Worm (Caenorhabditis elegans) whole organism, young adult: ENCODE data around the gene C50H11.13.

Source experiments
- C17E4.6 ChIP-seq: fragments of 200-800 bp; sonication (Bioruptor generic); IDR thresholded peaks from 2 replicates; pipeline ENCODE4 v1.3.6; 2022; ENCODE audit warnings: missing genetic modification reagents, missing genetic modification characterization, missing compliant biosample characterization
- F49E8.2 ChIP-seq: sonication (generic microtip); optimal IDR thresholded peaks from 3 replicates; lab custom pipeline; 2017; ENCODE audit warnings: missing genetic modification characterization, mild to moderate bottlenecking, missing compliant biosample characterization, antibody characterized with exemption, moderate library complexity; ENCODE audit not compliant: insufficient read depth
- K12H6.12 ChIP-seq: fragments of 200-800 bp; sonication (Bioruptor generic); optimal IDR thresholded peaks from 2 replicates; lab custom pipeline; 2018; ENCODE audit warnings: mild to moderate bottlenecking, missing genetic modification characterization, missing compliant biosample characterization
- ama-1 ChIP-seq, 3 experiments: fragments of 150-350 bp in 1 of 3; sonication (generic microtip) in 2 of 3; optimal IDR thresholded peaks; 2 replicates each; lab custom pipeline; 2014 to 2018; ENCODE audit warnings: missing biosample characterization in 2 of 3, missing genetic modification characterization in 2 of 3, missing genetic modification reagents in 2 of 3
- bed-2 ChIP-seq: fragments of 200-800 bp; sonication (Bioruptor generic); IDR thresholded peaks from 2 replicates; pipeline ENCODE4 v1.3.6; 2022; ENCODE audit warnings: missing genetic modification reagents, missing genetic modification characterization, missing compliant biosample characterization
- ceh-100 ChIP-seq: fragments of 200-800 bp; sonication (Bioruptor generic); IDR thresholded peaks from 2 replicates; pipeline ENCODE4 v1.3.6; 2022; ENCODE audit warnings: missing genetic modification reagents, missing genetic modification characterization, missing compliant biosample characterization
- lin-40 ChIP-seq: sonication (generic microtip); optimal IDR thresholded peaks from 2 replicates; lab custom pipeline; 2016; ENCODE audit warnings: missing genetic modification characterization, mild to moderate bottlenecking, missing compliant biosample characterization, missing genotype, missing genetic modification reagents
- snpc-3.4 ChIP-seq: sonication (generic microtip); optimal IDR thresholded peaks from 2 replicates; lab custom pipeline; 2017; ENCODE audit warnings: missing genetic modification characterization, mild to moderate bottlenecking, missing compliant biosample characterization, antibody characterized with exemption, moderate library complexity, missing genotype, missing genetic modification reagents

ce11 chrV:3081471-3081870, 10.0 kb upstream of the C50H11.13 start, which contains the start of gene srt-7:
- no peak for TF ChIP-seq ceh-100 (GFP tag; lab: Robert Waterston, UW)
- TF ChIP-seq bed-2 (GFP tag; lab: Robert Waterston, UW), result no peak
- no peak for TF ChIP-seq ama-1 (optimal IDR thresholded peaks at IDR 0.05; lab: Kevin White, UChicago)
- no peak for TF ChIP-seq ama-1 (GFP tag; optimal IDR thresholded peaks at IDR 0.05; lab: Kevin White, UChicago)
- no peak for TF ChIP-seq snpc-3.4 (tag; lab: Kevin White, UChicago)
- TF ChIP-seq F49E8.2 (tag; lab: Kevin White, UChicago), result no peak
- no peak for TF ChIP-seq K12H6.12
- TF ChIP-seq lin-40 (tag; lab: Kevin White, UChicago), result no peak
- TF ChIP-seq C17E4.6, result no peak
